Worm (Caenorhabditis elegans): ENCODE data around the gene clec-5.

DNA sequence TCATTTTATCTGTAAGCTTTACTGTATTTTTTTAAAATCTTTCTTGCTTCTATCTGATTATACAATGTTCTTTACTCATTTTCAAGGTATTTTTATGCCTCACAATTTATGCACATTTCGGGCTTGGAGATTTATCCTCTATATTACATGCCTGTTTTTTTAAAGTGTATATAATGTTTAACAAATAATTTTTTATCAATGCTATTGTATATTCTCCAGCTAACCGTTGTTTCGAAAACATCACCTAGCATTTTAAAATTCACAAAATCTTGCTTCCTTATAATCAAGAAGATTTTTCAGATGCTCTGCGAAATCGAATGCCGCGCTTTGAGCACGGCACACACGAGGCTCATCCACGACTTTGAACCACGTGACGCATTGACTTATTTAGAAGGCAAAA lies 31.4 kb downstream of the clec-5 start, which contains the start of gene ced-4:
- TF ChIP-seq tbx-37 (GFP tag; conservative IDR thresholded peaks at IDR 0.05) (no peak), ama-1 (optimal IDR thresholded peaks at IDR 0.05) (no peak), aly-1 (tag; optimal IDR thresholded peaks at IDR 0.05) (no peak)
